Worm (Caenorhabditis elegans): ENCODE measurements around the gene Y54G2A.44.

DNA sequence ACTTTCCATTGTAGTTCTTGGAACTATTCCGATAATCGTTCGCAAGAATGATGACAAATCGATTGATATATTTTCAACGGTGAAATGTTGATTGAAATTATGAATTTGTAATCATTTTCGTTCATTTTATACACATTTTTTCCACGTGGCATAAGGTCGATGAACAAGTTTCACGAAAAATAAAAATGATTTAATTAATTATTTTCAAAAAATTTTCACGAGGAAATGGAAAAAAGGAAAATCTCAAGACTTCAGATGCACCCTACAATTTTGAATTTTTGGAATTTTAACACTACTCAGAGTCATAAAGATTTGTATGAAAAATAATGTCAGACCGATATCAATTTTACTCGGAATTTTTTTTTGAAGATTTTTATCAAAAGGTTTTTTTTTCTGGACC, 18.0 kb downstream of the Y54G2A.44 start, which contains the start of gene Y54G2A.13:
- no peak for TF ChIP-seq nhr-12 (tag; optimal IDR thresholded peaks at IDR 0.05)
- TF ChIP-seq nhr-237 (tag; optimal IDR thresholded peaks at IDR 0.05), result no peak
- no peak for TF ChIP-seq snpc-4 (tag; optimal IDR thresholded peaks at IDR 0.05)
- no peak for TF ChIP-seq ets-5 (GFP tag; IDR thresholded peaks at IDR 0.05)
- no peak for TF ChIP-seq tbx-2 (tag; optimal IDR thresholded peaks at IDR 0.05)
- TF ChIP-seq ceh-82 (tag; optimal IDR thresholded peaks at IDR 0.05), result no peak
